Worm (Caenorhabditis elegans) whole organism, L1 larva: ENCODE data around the gene elt-1.

ENCODE experiments used
- aly-2 ChIP-seq: fragments of 150-350 bp; optimal IDR thresholded peaks from 2 replicates; lab custom pipeline; 2014; ENCODE audit warnings: missing biosample characterization, missing genetic modification characterization
- ama-1 ChIP-seq: fragments of 150-350 bp; optimal IDR thresholded peaks from 2 replicates; lab custom pipeline; 2014
- ceh-63 ChIP-seq: fragments of 200-800 bp; sonication (Bioruptor generic); optimal IDR thresholded peaks from 2 replicates; lab custom pipeline; 2018; ENCODE audit warnings: mild to moderate bottlenecking, missing genetic modification characterization, missing compliant biosample characterization
- ces-1 ChIP-seq: fragments of 150-350 bp; optimal IDR thresholded peaks from 2 replicates; lab custom pipeline; 2014; ENCODE audit warnings: missing biosample characterization, missing genetic modification reagents, missing genetic modification characterization
- efl-1 ChIP-seq, 4 experiments: fragments of 150-350 bp; optimal IDR thresholded peaks in 3 of 4; peaks in 1 of 4; 1 replicate in 1 of 4; 2 replicates in 3 of 4; lab custom pipeline; 2014; ENCODE audit warnings: missing biosample characterization in 2 of 4, missing genetic modification characterization in 2 of 4, missing genetic modification reagents in 2 of 4
- nhr-237 ChIP-seq: fragments of 150-350 bp; optimal IDR thresholded peaks from 2 replicates; lab custom pipeline; 2014; ENCODE audit warnings: missing biosample characterization, missing genetic modification characterization
- nhr-28 ChIP-seq: fragments of 150-350 bp; optimal IDR thresholded peaks from 2 replicates; lab custom pipeline; 2014; ENCODE audit warnings: missing biosample characterization, missing genetic modification characterization
- nhr-76 ChIP-seq: sonication (generic microtip); optimal IDR thresholded peaks from 2 replicates; lab custom pipeline; 2017; ENCODE audit warnings: missing biosample characterization, missing genetic modification characterization
- nhr-84 ChIP-seq: sonication (generic microtip); optimal IDR thresholded peaks from 2 replicates; lab custom pipeline; 2017; ENCODE audit warnings: missing biosample characterization, missing genetic modification characterization
- pag-3 ChIP-seq: sonication (generic microtip); optimal IDR thresholded peaks from 2 replicates; lab custom pipeline; 2017; ENCODE audit warnings: missing genetic modification characterization, mild to moderate bottlenecking, missing compliant biosample characterization, antibody characterized with exemption, borderline replicate concordance; ENCODE audit not compliant: insufficient read depth
- snpc-4 ChIP-seq: fragments of 150-350 bp; optimal IDR thresholded peaks from 2 replicates; lab custom pipeline; 2014; ENCODE audit warnings: missing biosample characterization, missing genetic modification characterization
- ztf-11 ChIP-seq, 2 experiments: sonication (generic microtip); optimal IDR thresholded peaks; 2 replicates each; lab custom pipeline; 2016 to 2017; ENCODE audit warnings: missing genetic modification characterization in 2 of 2, missing biosample characterization in 1 of 2, missing compliant biosample characterization in 1 of 2

- TF ChIP-seq nhr-237 (tag; lab: Kevin White, UChicago) = no peak
- no peak for TF ChIP-seq aly-2 (tag; lab: Kevin White, UChicago)
- no peak for TF ChIP-seq pag-3
- TF ChIP-seq nhr-84 (tag; lab: Kevin White, UChicago) = no peak
- TF ChIP-seq snpc-4 (tag; lab: Kevin White, UChicago) = no peak
- TF ChIP-seq ceh-63 = no peak
- TF ChIP-seq nhr-28 (tag; lab: Kevin White, UChicago) = no peak
- TF ChIP-seq nhr-76 (tag; lab: Kevin White, UChicago) = no peak
- no peak for TF ChIP-seq ces-1 (GFP tag; lab: Kevin White, UChicago)
- TF ChIP-seq efl-1 (optimal IDR thresholded peaks at IDR 0.05; lab: Kevin White, UChicago) = no peak
- TF ChIP-seq efl-1 (GFP tag; optimal IDR thresholded peaks at IDR 0.05 in 1 of 2; lab: Kevin White, UChicago) = peak in 1 of 2 experiments; percentile 8
- no peak for TF ChIP-seq ama-1 (lab: Kevin White, UChicago)
- TF ChIP-seq ztf-11 (tag; optimal IDR thresholded peaks at IDR 0.05; lab: Kevin White, UChicago) = no peak
Observed at ce11 chrIV:9631579-9631978, 16.8 kb downstream of the elt-1 start.
